Worm (Caenorhabditis elegans): Measurements from ENCODE around the gene M176.10.

M176.10 gene

DNA sequence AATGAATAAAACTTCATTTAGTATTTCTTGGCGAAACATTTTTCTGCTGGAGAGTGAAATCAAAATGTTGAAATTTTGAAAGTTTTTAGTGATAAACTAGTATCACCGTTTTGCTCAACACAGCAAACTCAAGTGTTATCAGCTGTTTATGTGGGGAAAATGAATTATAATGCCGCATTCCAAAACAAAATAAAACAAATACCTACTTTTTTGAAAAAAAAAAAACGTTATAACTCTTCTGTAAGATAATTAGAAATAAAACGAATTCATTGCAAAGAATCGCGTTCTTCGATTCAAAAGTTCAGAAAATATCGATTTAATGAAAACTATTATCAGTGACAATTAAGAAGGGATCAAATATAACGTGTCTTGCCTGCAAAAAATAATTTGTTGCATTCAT, 28.5 kb downstream of the M176.10 start, which contains the start of gene Y51B9A.9:
Gene Y51B9A.9 (minus strand): TSS at position 101 of the 400 bp plus-strand sequence.
- TF ChIP-seq unc-62 (GFP tag; optimal IDR thresholded peaks at IDR 0.05) (no peak), flh-1 (GFP tag; optimal IDR thresholded peaks at IDR 0.05) (no peak), nhr-76 (tag; optimal IDR thresholded peaks at IDR 0.05) (no peak), hlh-1 (tag; optimal IDR thresholded peaks at IDR 0.05) (no peak), unc-120 (tag; optimal IDR thresholded peaks at IDR 0.05; ENCODE audit: poor library complexity, severe bottlenecking) (no peak), elt-3 (tag; optimal IDR thresholded peaks at IDR 0.05) (no peak), drap-1 (GFP tag; optimal IDR thresholded peaks at IDR 0.05) (no peak), bed-3 (GFP tag; optimal IDR thresholded peaks at IDR 0.05) (no peak), mab-5 (tag; optimal IDR thresholded peaks at IDR 0.05) (no peak), mep-1 (tag; optimal IDR thresholded peaks at IDR 0.05) (no peak), nhr-28 (tag; optimal IDR thresholded peaks at IDR 0.05) (no peak), snpc-4 (tag; optimal IDR thresholded peaks at IDR 0.05) (no peak), ceh-43 (GFP tag; optimal IDR thresholded peaks at IDR 0.05) (no peak), nhr-2 (tag; optimal IDR thresholded peaks at IDR 0.05) (no peak), nhr-237 (tag; optimal IDR thresholded peaks at IDR 0.05) (no peak)

- TF ChIP-seq sptf-1 (tag; optimal IDR thresholded peaks at IDR 0.05) = no peak
Observed at ce11 chrII:9392724-9393123, 33.3 kb downstream of the M176.10 start, which contains the start of gene lido-17. TSS of gene lido-17 (minus strand) at chrII:9392824.

ce11 chrII:9385241-9385640, 40.7 kb downstream of the M176.10 start, which contains the start of gene C06C3.7:
TSS of gene C06C3.7 (plus strand) at chrII:9385541.
- TF ChIP-seq M03D4.4 (tag; optimal IDR thresholded peaks at IDR 0.05) = no peak
- no peak for TF ChIP-seq flh-1 (GFP tag; optimal IDR thresholded peaks at IDR 0.05)
- no peak for TF ChIP-seq mep-1 (tag; optimal IDR thresholded peaks at IDR 0.05)
- TF ChIP-seq nhr-237 (tag; optimal IDR thresholded peaks at IDR 0.05) = no peak
- TF ChIP-seq pha-4 (tag; optimal IDR thresholded peaks at IDR 0.05) = no peak
- TF ChIP-seq blmp-1 (tag; optimal IDR thresholded peaks at IDR 0.05) = no peak
- no peak for TF ChIP-seq elt-1 (tag; optimal IDR thresholded peaks at IDR 0.05; ENCODE audit: borderline replicate concordance, insufficient read depth)
- no peak for TF ChIP-seq zip-8 (tag; optimal IDR thresholded peaks at IDR 0.05)
- no peak for TF ChIP-seq unc-120 (tag; optimal IDR thresholded peaks at IDR 0.05; ENCODE audit: poor library complexity, severe bottlenecking)
- TF ChIP-seq ceh-39 (tag; optimal IDR thresholded peaks at IDR 0.05) = no peak

ce11 chrII:9379796-9380195, 46.2 kb downstream of the M176.10 start, which contains the start of gene srh-48:
TSS of gene srh-48 (plus strand) at chrII:9380096.
- TF ChIP-seq nhr-2 (tag; optimal IDR thresholded peaks at IDR 0.05) (no peak), lsy-2 (tag; optimal IDR thresholded peaks at IDR 0.05) (no peak), blmp-1 (tag; optimal IDR thresholded peaks at IDR 0.05) (no peak), sptf-1 (tag; optimal IDR thresholded peaks at IDR 0.05) (no peak), pha-4 (tag; optimal IDR thresholded peaks at IDR 0.05) (no peak), M03D4.4 (tag; optimal IDR thresholded peaks at IDR 0.05) (no peak), cnd-1 (tag; optimal IDR thresholded peaks at IDR 0.05) (no peak), mab-5 (tag; optimal IDR thresholded peaks at IDR 0.05) (no peak), nhr-12 (tag; optimal IDR thresholded peaks at IDR 0.05) (no peak), bed-3 (GFP tag; optimal IDR thresholded peaks at IDR 0.05) (no peak), mls-2 (tag; optimal IDR thresholded peaks at IDR 0.05) (no peak), flh-1 (GFP tag; optimal IDR thresholded peaks at IDR 0.05) (no peak), ham-2 (GFP tag; optimal IDR thresholded peaks at IDR 0.05) (no peak)

DNA sequence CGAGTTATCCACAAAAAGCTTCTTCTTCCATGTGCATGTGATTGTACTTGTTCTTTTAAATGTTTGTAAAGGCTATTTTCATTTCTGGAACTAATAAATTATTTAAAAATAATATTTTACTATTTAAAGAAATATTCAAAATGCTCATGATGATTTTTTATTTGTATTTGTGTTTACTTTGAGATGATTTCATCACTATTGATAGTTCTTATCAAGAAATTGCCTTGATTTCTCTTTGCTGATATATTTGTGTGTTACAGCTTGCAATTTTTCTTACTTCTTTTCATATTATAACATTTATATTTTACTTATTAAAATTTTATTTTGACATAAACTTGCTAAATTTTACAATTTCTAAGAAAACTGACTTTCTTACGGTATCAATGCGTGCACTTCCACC, 47.8 kb downstream of the M176.10 start:
- TF ChIP-seq flh-1 (GFP tag; optimal IDR thresholded peaks at IDR 0.05) = no peak
- TF ChIP-seq nhr-76 (tag; optimal IDR thresholded peaks at IDR 0.05) = no peak
- TF ChIP-seq M03D4.4 (tag; optimal IDR thresholded peaks at IDR 0.05) = no peak
- no peak for TF ChIP-seq drap-1 (GFP tag; optimal IDR thresholded peaks at IDR 0.05)
- no peak for TF ChIP-seq hlh-1 (tag; optimal IDR thresholded peaks at IDR 0.05)
- TF ChIP-seq ces-1 (GFP tag; optimal IDR thresholded peaks at IDR 0.05) = no peak
- TF ChIP-seq snpc-4 (tag; optimal IDR thresholded peaks at IDR 0.05) = no peak
- no peak for TF ChIP-seq ham-2 (GFP tag; optimal IDR thresholded peaks at IDR 0.05)
- TF ChIP-seq unc-39 (tag; optimal IDR thresholded peaks at IDR 0.05) = no peak
- TF ChIP-seq nhr-28 (tag; optimal IDR thresholded peaks at IDR 0.05) = no peak
- TF ChIP-seq ceh-39 (tag; optimal IDR thresholded peaks at IDR 0.05) = no peak
- no peak for TF ChIP-seq blmp-1 (tag; optimal IDR thresholded peaks at IDR 0.05)
- TF ChIP-seq elt-3 (tag; optimal IDR thresholded peaks at IDR 0.05) = no peak
- TF ChIP-seq zip-8 (tag; optimal IDR thresholded peaks at IDR 0.05) = no peak
- no peak for TF ChIP-seq mls-2 (tag; optimal IDR thresholded peaks at IDR 0.05)
- no peak for TF ChIP-seq ceh-83 (GFP tag; optimal IDR thresholded peaks at IDR 0.05)
- TF ChIP-seq pha-4 (tag; optimal IDR thresholded peaks at IDR 0.05) = no peak
- TF ChIP-seq nhr-12 (tag; optimal IDR thresholded peaks at IDR 0.05) = no peak
- TF ChIP-seq lin-13 (tag; optimal IDR thresholded peaks at IDR 0.05) = no peak

Data from whole organism, mixed stage, embryonic.